Worm (Caenorhabditis elegans): ENCODE data around the gene ugt-8.

ugt-8 gene

DNA sequence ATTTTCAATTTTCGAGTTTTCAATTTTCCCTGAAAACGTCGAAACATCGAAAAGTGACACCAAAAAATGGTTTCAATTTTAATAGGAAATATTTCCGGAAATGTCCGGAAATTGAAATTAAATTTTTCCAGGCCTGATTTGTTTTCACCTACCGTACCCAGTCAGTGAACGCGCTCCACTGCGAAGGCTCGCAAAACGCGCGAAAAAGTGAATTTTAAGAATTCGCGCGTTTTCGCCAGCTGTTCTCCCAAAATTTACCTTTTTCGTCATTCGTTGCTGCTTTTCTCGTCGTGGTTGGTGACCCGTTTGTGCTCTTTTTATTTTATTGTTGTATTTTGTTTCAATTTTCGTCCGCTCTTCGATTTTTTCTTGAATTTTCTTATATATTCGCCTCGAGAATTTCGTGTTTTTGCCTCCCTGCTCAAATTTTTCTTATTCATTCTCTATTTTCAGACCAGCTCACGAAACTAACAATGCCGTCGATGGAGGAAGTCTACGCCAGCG lies 13.7 kb upstream of the ugt-8 start, which contains the start of gene T19H12.2:
T19H12.2 (plus strand) TSS at position 454 of the 504 bp plus-strand sequence.
- TF ChIP-seq skn-1 (tag; optimal IDR thresholded peaks at IDR 0.05) (no peak), ceh-28 (tag; optimal IDR thresholded peaks at IDR 0.05) (no peak), nhr-67 (tag; optimal IDR thresholded peaks at IDR 0.05) (no peak), daf-12 (tag; optimal IDR thresholded peaks at IDR 0.05) (no peak), R02D3.7 (tag; optimal IDR thresholded peaks at IDR 0.05) (no peak), ama-1 (optimal IDR thresholded peaks at IDR 0.05) (no peak), egl-27 (tag; optimal IDR thresholded peaks at IDR 0.05) (no peak), fos-1 (tag; optimal IDR thresholded peaks at IDR 0.05) (no peak), nfya-1 (tag; optimal IDR thresholded peaks at IDR 0.05; ENCODE audit: insufficient read depth) (no peak), pha-4 (tag; optimal IDR thresholded peaks at IDR 0.05) (no peak), jun-1 (tag; optimal IDR thresholded peaks at IDR 0.05) (no peak), aly-2 (tag; optimal IDR thresholded peaks at IDR 0.05) (no peak), ceh-16 (tag; optimal IDR thresholded peaks at IDR 0.05) (no peak), nhr-28 (tag; optimal IDR thresholded peaks at IDR 0.05) (no peak), unc-62 (GFP tag; optimal IDR thresholded peaks at IDR 0.05) (no peak), ztf-4 (tag; optimal IDR thresholded peaks at IDR 0.05) (no peak), lin-15B (tag; optimal IDR thresholded peaks at IDR 0.05) (no peak)

ce11 chrV:4890781-4891180 lies 12.9 kb upstream of the ugt-8 start:
- no peak for TF ChIP-seq pha-4 (tag; optimal IDR thresholded peaks at IDR 0.05)
- no peak for TF ChIP-seq sea-2 (GFP tag; optimal IDR thresholded peaks at IDR 0.05)
- TF ChIP-seq ceh-28 (tag; optimal IDR thresholded peaks at IDR 0.05): no peak
- TF ChIP-seq eor-1 (tag; optimal IDR thresholded peaks at IDR 0.05): no peak
- TF ChIP-seq ztf-11 (tag; optimal IDR thresholded peaks at IDR 0.05): no peak
- TF ChIP-seq fkh-2 (tag; optimal IDR thresholded peaks at IDR 0.05): no peak
- TF ChIP-seq pqm-1 (tag; optimal IDR thresholded peaks at IDR 0.05): no peak
- no peak for TF ChIP-seq fkh-10 (GFP tag; optimal IDR thresholded peaks at IDR 0.05)
- no peak for TF ChIP-seq hmg-11 (tag; optimal IDR thresholded peaks at IDR 0.05)
- no peak for TF ChIP-seq ceh-9 (tag; optimal IDR thresholded peaks at IDR 0.05)
- no peak for TF ChIP-seq zag-1 (tag; optimal IDR thresholded peaks at IDR 0.05)
- TF ChIP-seq mdl-1 (tag; optimal IDR thresholded peaks at IDR 0.05): no peak

ce11 chrV:4891305-4891704 lies 12.4 kb upstream of the ugt-8 start:
- TF ChIP-seq hmg-11 (tag; optimal IDR thresholded peaks at IDR 0.05) (no peak), lin-39 (tag; optimal IDR thresholded peaks at IDR 0.05) (no peak), nhr-76 (tag; optimal IDR thresholded peaks at IDR 0.05) (no peak), mdl-1 (tag; optimal IDR thresholded peaks at IDR 0.05) (no peak), zag-1 (tag; optimal IDR thresholded peaks at IDR 0.05) (no peak), skn-1 (tag; optimal IDR thresholded peaks at IDR 0.05) (no peak), aly-2 (tag; optimal IDR thresholded peaks at IDR 0.05) (no peak), egl-27 (tag; optimal IDR thresholded peaks at IDR 0.05) (no peak), lsy-12 (tag; optimal IDR thresholded peaks at IDR 0.05) (no peak), tbx-2 (tag; optimal IDR thresholded peaks at IDR 0.05) (no peak), nhr-28 (tag; optimal IDR thresholded peaks at IDR 0.05) (no peak), ceh-28 (tag; optimal IDR thresholded peaks at IDR 0.05) (no peak), unc-62 (GFP tag; optimal IDR thresholded peaks at IDR 0.05) (no peak), eor-1 (tag; optimal IDR thresholded peaks at IDR 0.05) (no peak), fkh-10 (GFP tag; optimal IDR thresholded peaks at IDR 0.05) (no peak), ztf-11 (tag; optimal IDR thresholded peaks at IDR 0.05) (no peak), pqm-1 (tag; optimal IDR thresholded peaks at IDR 0.05) (no peak), nhr-43 (tag; optimal IDR thresholded peaks at IDR 0.05; ENCODE audit: poor library complexity, severe bottlenecking) (no peak)

ce11 chrV:4894971-4895370 lies 8.8 kb upstream of the ugt-8 start, which contains the start of gene ugt-11:
Gene ugt-11 (minus strand): TSS chrV:4895071.
- TF ChIP-seq nfya-1 (tag; optimal IDR thresholded peaks at IDR 0.05; ENCODE audit: insufficient read depth): no peak
- no peak for TF ChIP-seq ceh-16 (tag; optimal IDR thresholded peaks at IDR 0.05)
- TF ChIP-seq elt-1 (tag; optimal IDR thresholded peaks at IDR 0.05): no peak
- no peak for TF ChIP-seq nhr-11 (tag; optimal IDR thresholded peaks at IDR 0.05)
- no peak for TF ChIP-seq zag-1 (tag; optimal IDR thresholded peaks at IDR 0.05)
- no peak for TF ChIP-seq jun-1 (tag; optimal IDR thresholded peaks at IDR 0.05)
- TF ChIP-seq nhr-43 (tag; optimal IDR thresholded peaks at IDR 0.05; ENCODE audit: poor library complexity, severe bottlenecking): no peak
- no peak for TF ChIP-seq elt-3 (tag; optimal IDR thresholded peaks at IDR 0.05)
- TF ChIP-seq ceh-82 (tag; optimal IDR thresholded peaks at IDR 0.05): no peak
- no peak for TF ChIP-seq ama-1 (optimal IDR thresholded peaks at IDR 0.05)
- TF ChIP-seq R02D3.7 (tag; optimal IDR thresholded peaks at IDR 0.05): no peak
- no peak for TF ChIP-seq nhr-77 (tag; optimal IDR thresholded peaks at IDR 0.05)
- TF ChIP-seq ztf-11 (tag; optimal IDR thresholded peaks at IDR 0.05): no peak
- TF ChIP-seq nhr-67 (tag; optimal IDR thresholded peaks at IDR 0.05): no peak
- TF ChIP-seq lsy-12 (tag; optimal IDR thresholded peaks at IDR 0.05): no peak
- TF ChIP-seq unc-39 (tag; optimal IDR thresholded peaks at IDR 0.05): no peak
- TF ChIP-seq lin-39 (tag; optimal IDR thresholded peaks at IDR 0.05): no peak
- no peak for TF ChIP-seq nhr-28 (tag; optimal IDR thresholded peaks at IDR 0.05)
